Fruit fly (Drosophila melanogaster) whole organism, embryonic: ENCODE results near the gene Gbs-70E.

Source experiments
- ATbp ChIP-seq: fragments of 200-800 bp; sonication (Bioruptor generic); optimal IDR thresholded peaks from 2 replicates; lab custom pipeline; 2017; ENCODE audit warnings: missing biosample characterization, mild to moderate bottlenecking, missing genetic modification characterization, missing genetic modification reagents
- CG1024 ChIP-seq: fragments of 200-800 bp; sonication (Bioruptor generic); IDR thresholded peaks from 2 replicates; pipeline ENCODE4 v1.3.6; 2022; ENCODE audit warnings: missing biosample characterization, missing genetic modification characterization
- CG11093 ChIP-seq: fragments of 200-800 bp; sonication (Bioruptor generic); IDR thresholded peaks from 3 replicates; pipeline ENCODE4 v1.3.6; 2022; ENCODE audit warnings: missing biosample characterization, missing genetic modification characterization
- CG12155 ChIP-seq: fragments of 200-800 bp; sonication (Bioruptor generic); optimal IDR thresholded peaks from 3 replicates; lab custom pipeline; 2016; ENCODE audit warnings: missing biosample characterization, missing genetic modification characterization
- CG12236 ChIP-seq: fragments of 200-800 bp; sonication (Bioruptor generic); optimal IDR thresholded peaks from 2 replicates; lab custom pipeline; 2016; ENCODE audit warnings: missing biosample characterization, missing genetic modification characterization
- CG12391 ChIP-seq: fragments of 200-800 bp; sonication (Bioruptor generic); optimal IDR thresholded peaks from 3 replicates; lab custom pipeline; 2018; ENCODE audit warnings: missing biosample characterization, mild to moderate bottlenecking, missing genetic modification characterization, moderate library complexity
- CG13296 ChIP-seq: fragments of 200-800 bp; sonication (Bioruptor generic); optimal IDR thresholded peaks from 3 replicates; lab custom pipeline; 2018; ENCODE audit warnings: missing biosample characterization, mild to moderate bottlenecking, missing genetic modification characterization
- CG15269 ChIP-seq: fragments of 200-800 bp; sonication (Bioruptor generic); optimal IDR thresholded peaks from 2 replicates; lab custom pipeline; 2018; ENCODE audit warnings: missing biosample characterization, mild to moderate bottlenecking, missing genetic modification characterization, moderate library complexity
- CG17361 ChIP-seq: fragments of 200-800 bp; sonication (Bioruptor generic); IDR thresholded peaks from 3 replicates; pipeline ENCODE4 v1.3.6; 2022; ENCODE audit warnings: missing biosample characterization, missing genetic modification characterization
- CG18262 ChIP-seq: fragments of 200-800 bp; optimal IDR thresholded peaks from 3 replicates; lab custom pipeline; 2019; ENCODE audit warnings: missing biosample characterization, mild to moderate bottlenecking, missing genetic modification characterization, moderate library complexity
- CG31224 ChIP-seq: fragments of 200-800 bp; sonication (Bioruptor generic); IDR thresholded peaks from 2 replicates; pipeline ENCODE4 v1.3.6; 2022; ENCODE audit warnings: missing biosample characterization, missing genetic modification characterization
- CG31365 ChIP-seq: fragments of 200-800 bp; sonication (Bioruptor generic); optimal IDR thresholded peaks from 2 replicates; lab custom pipeline; 2018; ENCODE audit warnings: missing biosample characterization, mild to moderate bottlenecking, missing genetic modification characterization
- CG4360 ChIP-seq: fragments of 200-800 bp; sonication (Bioruptor generic); IDR thresholded peaks from 2 replicates; pipeline ENCODE4 v1.3.6; 2022; ENCODE audit warnings: missing biosample characterization, missing genetic modification characterization
- CG5953 ChIP-seq: fragments of 200-800 bp; sonication (Bioruptor generic); IDR thresholded peaks from 2 replicates; pipeline ENCODE4 v1.3.6; 2022; ENCODE audit warnings: missing biosample characterization, missing genetic modification characterization
- CG7271 ChIP-seq: fragments of 200-800 bp; sonication (Bioruptor generic); optimal IDR thresholded peaks from 2 replicates; lab custom pipeline; 2018; ENCODE audit warnings: missing biosample characterization, mild to moderate bottlenecking, missing genetic modification characterization, moderate library complexity
- CG7357 ChIP-seq: fragments of 200-800 bp; sonication (Bioruptor generic); IDR thresholded peaks from 3 replicates; pipeline ENCODE4 v1.3.6; 2022; ENCODE audit warnings: missing biosample characterization, missing genetic modification characterization
- CG7786 ChIP-seq: fragments of 200-800 bp; sonication (Bioruptor generic); optimal IDR thresholded peaks from 2 replicates; lab custom pipeline; 2016; ENCODE audit warnings: missing biosample characterization, missing genetic modification characterization
- CG7928 ChIP-seq: fragments of 200-800 bp; sonication (Bioruptor generic); optimal IDR thresholded peaks from 2 replicates; lab custom pipeline; 2017; ENCODE audit warnings: missing biosample characterization, mild to moderate bottlenecking, missing genetic modification characterization
- CG9876 ChIP-seq: fragments of 200-800 bp; sonication (Bioruptor generic); optimal IDR thresholded peaks from 2 replicates; lab custom pipeline; 2016; ENCODE audit warnings: missing biosample characterization, missing genetic modification characterization
- Camta ChIP-seq: fragments of 200-800 bp; sonication (Bioruptor generic); optimal IDR thresholded peaks from 2 replicates; lab custom pipeline; 2016; ENCODE audit warnings: missing biosample characterization, missing genetic modification characterization
- CoRest ChIP-seq: fragments of 200-800 bp; sonication (Bioruptor generic); optimal IDR thresholded peaks from 3 replicates; lab custom pipeline; 2018; ENCODE audit warnings: missing biosample characterization, mild to moderate bottlenecking, missing genetic modification characterization, moderate library complexity
- CrebB ChIP-seq: fragments of 200-800 bp; sonication (Bioruptor generic); optimal IDR thresholded peaks from 3 replicates; lab custom pipeline; 2018; ENCODE audit warnings: missing biosample characterization, mild to moderate bottlenecking, missing genetic modification characterization
- D19B ChIP-seq: fragments of 200-800 bp; sonication (Bioruptor generic); optimal IDR thresholded peaks from 2 replicates; lab custom pipeline; 2017; ENCODE audit warnings: missing biosample characterization, mild to moderate bottlenecking, missing genetic modification characterization
- Fer2 ChIP-seq: fragments of 200-800 bp; sonication (Bioruptor generic); optimal IDR thresholded peaks from 2 replicates; lab custom pipeline; 2018; ENCODE audit warnings: missing biosample characterization, mild to moderate bottlenecking, missing genetic modification characterization, moderate library complexity
- Gsc ChIP-seq: fragments of 200-800 bp; sonication (Bioruptor generic); IDR thresholded peaks from 2 replicates; pipeline ENCODE4 v1.3.6; 2022; ENCODE audit warnings: missing biosample characterization, missing genetic modification characterization
- Hey ChIP-seq: fragments of 200-800 bp; sonication (Bioruptor generic); optimal IDR thresholded peaks from 3 replicates; lab custom pipeline; 2018; ENCODE audit warnings: missing biosample characterization, mild to moderate bottlenecking, missing genetic modification characterization
- Lhr ChIP-seq: fragments of 200-800 bp; sonication (Bioruptor generic); optimal IDR thresholded peaks from 3 replicates; lab custom pipeline; 2017; ENCODE audit warnings: mild to moderate bottlenecking, missing biosample characterization, missing genetic modification reagents, missing genetic modification characterization
- Lim3 ChIP-seq: fragments of 200-800 bp; sonication (Bioruptor generic); IDR thresholded peaks from 2 replicates; pipeline ENCODE4 v1.3.6; 2022; ENCODE audit warnings: missing biosample characterization, missing genetic modification characterization
- Max ChIP-seq: fragments of 200-800 bp; sonication (Bioruptor generic); optimal IDR thresholded peaks from 2 replicates; lab custom pipeline; 2016; ENCODE audit warnings: missing biosample characterization, mild to moderate bottlenecking, missing genetic modification characterization
- Mes4 ChIP-seq: fragments of 200-800 bp; sonication (Bioruptor generic); optimal IDR thresholded peaks from 2 replicates; lab custom pipeline; 2016; ENCODE audit warnings: missing biosample characterization, missing genetic modification characterization
- NC2β ChIP-seq: fragments of 200-800 bp; sonication (Bioruptor generic); optimal IDR thresholded peaks from 2 replicates; lab custom pipeline; 2016; ENCODE audit warnings: missing biosample characterization, missing genetic modification characterization
- Tbp ChIP-seq: fragments of >200 bp; optimal IDR thresholded peaks from 2 replicates; lab custom pipeline; 2018; ENCODE audit warnings: missing biosample characterization, missing genetic modification characterization
- Usf ChIP-seq: fragments of 200-800 bp; sonication (Bioruptor generic); optimal IDR thresholded peaks from 2 replicates; lab custom pipeline; 2017; ENCODE audit warnings: missing genotype, missing biosample characterization, missing genetic modification characterization
- br ChIP-seq: fragments of >200 bp; optimal IDR thresholded peaks from 2 replicates; lab custom pipeline; 2017
- dati ChIP-seq: fragments of 200-800 bp; sonication (Bioruptor generic); IDR thresholded peaks from 2 replicates; pipeline ENCODE4 v1.3.6; 2022; ENCODE audit warnings: missing biosample characterization, missing genetic modification characterization
- dpn ChIP-seq, 2 experiments: fragments of 200-800 bp; sonication (Bioruptor generic); optimal IDR thresholded peaks; 3 replicates each; lab custom pipeline; 2016; ENCODE audit warnings: missing biosample characterization in 2 of 2, missing genetic modification characterization in 2 of 2
- gem ChIP-seq: fragments of 200-800 bp; sonication (Bioruptor generic); optimal IDR thresholded peaks from 2 replicates; lab custom pipeline; 2019; ENCODE audit warnings: missing biosample characterization, mild to moderate bottlenecking, missing genetic modification characterization, moderate library complexity
- jumu ChIP-seq: fragments of 200-800 bp; sonication (Bioruptor generic); optimal IDR thresholded peaks from 3 replicates; lab custom pipeline; 2016; ENCODE audit warnings: missing biosample characterization, missing genetic modification characterization
- ken ChIP-seq: fragments of 200-800 bp; sonication (Bioruptor generic); IDR thresholded peaks from 3 replicates; pipeline ENCODE4 v1.3.6; 2022; ENCODE audit warnings: missing biosample characterization, missing genetic modification characterization
- klu ChIP-seq: fragments of 200-800 bp; sonication (Bioruptor generic); IDR thresholded peaks from 2 replicates; pipeline ENCODE4 v1.3.6; 2022; ENCODE audit warnings: missing biosample characterization, missing genetic modification characterization
- kni ChIP-seq: fragments of 200-800 bp; sonication (Bioruptor generic); optimal IDR thresholded peaks from 3 replicates; lab custom pipeline; 2017; ENCODE audit warnings: mild to moderate bottlenecking, missing biosample characterization, missing genetic modification reagents, missing genetic modification characterization
- lola ChIP-seq, 3 experiments: fragments of >200 bp in 2 of 3; fragments of 200-800 bp in 1 of 3; sonication (Bioruptor generic) in 1 of 3; optimal IDR thresholded peaks; 2 replicates each; lab custom pipeline; 2017 to 2019; ENCODE audit warnings: missing biosample characterization in 3 of 3, missing genetic modification characterization in 3 of 3, mild to moderate bottlenecking in 1 of 3, moderate library complexity in 1 of 3
- mam ChIP-seq: fragments of 200-800 bp; sonication (Bioruptor generic); optimal IDR thresholded peaks from 3 replicates; lab custom pipeline; 2016; ENCODE audit warnings: missing biosample characterization, missing genetic modification characterization
- mld ChIP-seq: fragments of 200-800 bp; sonication (Bioruptor generic); IDR thresholded peaks from 3 replicates; pipeline ENCODE4 v1.3.6; 2022; ENCODE audit warnings: missing biosample characterization, missing genetic modification characterization; ENCODE audit not compliant: partially characterized antibody
- oc ChIP-seq: fragments of 200-800 bp; sonication (Bioruptor generic); optimal IDR thresholded peaks from 2 replicates; lab custom pipeline; 2018; ENCODE audit warnings: missing biosample characterization, mild to moderate bottlenecking, missing genetic modification characterization, moderate library complexity
- onecut ChIP-seq: fragments of 200-800 bp; sonication (Bioruptor generic); IDR thresholded peaks from 2 replicates; pipeline ENCODE4 v1.3.6; 2022; ENCODE audit warnings: missing biosample characterization, missing genetic modification characterization
- otp ChIP-seq: fragments of 200-800 bp; sonication (Bioruptor generic); IDR thresholded peaks from 3 replicates; pipeline ENCODE4, ENCODE4 v1.3.6; 2022; ENCODE audit warnings: missing biosample characterization, missing genetic modification characterization
- sc ChIP-seq, 3 experiments: fragments of >200 bp in 2 of 3; fragments of 200-800 bp in 1 of 3; sonication (Bioruptor generic) in 1 of 3; optimal IDR thresholded peaks; 2 replicates in 2 of 3; 3 replicates in 1 of 3; lab custom pipeline; 2017; ENCODE audit warnings: mild to moderate bottlenecking in 1 of 3, missing biosample characterization in 1 of 3, missing genetic modification characterization in 1 of 3, missing genetic modification reagents in 1 of 3
- tna ChIP-seq: fragments of 200-800 bp; sonication (Bioruptor generic); IDR thresholded peaks from 2 replicates; pipeline ENCODE4 v1.3.6; 2022; ENCODE audit warnings: missing biosample characterization, missing genetic modification characterization; ENCODE audit not compliant: partially characterized antibody
- yki ChIP-seq: fragments of >200 bp; optimal IDR thresholded peaks from 3 replicates; lab custom pipeline; 2018

The Gbs-70E gene

DNA sequence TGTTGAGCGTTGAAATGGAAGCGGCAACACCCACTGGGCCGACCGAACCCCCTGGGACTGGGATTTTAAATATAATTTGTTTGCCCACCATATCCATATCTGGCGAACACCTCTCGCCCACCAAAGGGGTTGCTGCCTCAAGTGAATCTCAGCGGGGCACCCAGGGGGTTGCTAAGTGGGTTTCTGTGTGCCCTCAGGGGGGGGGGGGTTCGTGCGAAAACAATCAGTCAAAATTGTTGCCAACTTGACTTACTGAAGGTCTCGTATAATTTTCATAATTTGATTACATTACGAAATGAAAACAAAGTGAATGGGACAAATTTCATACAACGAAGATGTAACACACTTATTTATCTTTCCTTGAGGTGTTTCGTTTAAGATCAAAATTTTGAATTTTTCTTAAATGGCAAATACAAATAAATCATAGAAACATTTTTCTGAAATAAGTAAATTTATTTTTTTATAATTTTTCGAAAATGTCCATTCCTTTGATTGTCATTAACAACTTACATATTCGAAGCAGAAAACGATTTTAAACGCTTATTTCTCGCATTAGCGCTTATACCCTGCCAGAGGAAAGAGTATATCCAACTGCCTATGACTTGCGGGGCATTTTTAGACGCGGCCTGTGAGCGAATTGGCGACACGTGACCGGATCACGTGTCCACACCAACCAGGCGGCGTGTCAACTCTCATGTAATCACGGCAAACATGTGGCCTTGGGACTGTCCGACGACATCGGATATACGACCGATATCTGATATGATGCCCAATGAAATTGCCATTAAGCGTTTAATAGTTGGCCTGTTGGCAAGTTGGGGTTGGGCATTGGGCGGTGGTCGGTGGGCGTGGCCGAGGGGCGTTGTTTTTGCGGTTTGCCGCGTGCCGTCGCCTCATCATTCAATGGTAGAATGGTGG, 19.1 kb upstream of the Gbs-70E start:
- TF ChIP-seq dpn (GFP tag; optimal IDR thresholded peaks at IDR 0.05; lab: Kevin White, UChicago), result no peak
- no peak for TF ChIP-seq Gsc (GFP tag; lab: Robert Waterston, UW)
- TF ChIP-seq mld (GFP tag; lab: Robert Waterston, UW), result no peak
- peak; percentile 6 for TF ChIP-seq ATbp
- no peak for TF ChIP-seq CG4360 (GFP tag; lab: Robert Waterston, UW)
- no peak for TF ChIP-seq onecut (GFP tag; lab: Robert Waterston, UW)
- no peak for TF ChIP-seq ken (GFP tag; lab: Robert Waterston, UW)
- TF ChIP-seq Usf (GFP tag; lab: Kevin White, UChicago), result no peak
- TF ChIP-seq CG11093 (GFP tag; lab: Robert Waterston, UW), result no peak
- no peak for TF ChIP-seq CG9876
- TF ChIP-seq D19B, result no peak
- no peak for TF ChIP-seq klu (GFP tag; lab: Robert Waterston, UW)
- no peak for TF ChIP-seq CoRest
- no peak for TF ChIP-seq dati (GFP tag; lab: Robert Waterston, UW)
- no peak for TF ChIP-seq Lim3 (GFP tag; lab: Robert Waterston, UW)
- TF ChIP-seq NC2β (GFP tag; lab: Kevin White, UChicago), result no peak
- no peak for TF ChIP-seq kni (GFP tag; lab: Kevin White, UChicago)
- no peak for TF ChIP-seq CG15269 (tag; lab: Kevin White, UChicago)
- no peak for TF ChIP-seq CG13296
- TF ChIP-seq Hey, result peak; percentile 97
- no peak for TF ChIP-seq Lhr (GFP tag; lab: Kevin White, UChicago)
- no peak for TF ChIP-seq CG31224
- no peak for TF ChIP-seq lola (GFP tag; optimal IDR thresholded peaks at IDR 0.05; lab: Kevin White, UChicago)
- TF ChIP-seq oc (tag; lab: Kevin White, UChicago), result peak; percentile 7
- no peak for TF ChIP-seq CG7928 (GFP tag; lab: Kevin White, UChicago)
- TF ChIP-seq CG31365 (tag; lab: Kevin White, UChicago), result no peak
- TF ChIP-seq CG5953 (GFP tag; lab: Robert Waterston, UW), result no peak
- TF ChIP-seq Fer2 (tag; lab: Kevin White, UChicago), result no peak
- TF ChIP-seq Camta (GFP tag; lab: Kevin White, UChicago), result no peak
- TF ChIP-seq otp (GFP tag; lab: Robert Waterston, UW), result no peak
- no peak for TF ChIP-seq CG12391 (tag; lab: Kevin White, UChicago)
- no peak for TF ChIP-seq Max
- TF ChIP-seq sc (optimal IDR thresholded peaks at IDR 0.05; lab: Kevin White, UChicago), result no peak
- no peak for TF ChIP-seq sc (GFP tag; optimal IDR thresholded peaks at IDR 0.05; lab: Kevin White, UChicago)
- TF ChIP-seq CrebB (tag; lab: Kevin White, UChicago), result no peak
- no peak for TF ChIP-seq CG7786 (GFP tag; lab: Kevin White, UChicago)
- TF ChIP-seq CG1024 (GFP tag; lab: Robert Waterston, UW), result no peak
- no peak for TF ChIP-seq yki (lab: Kevin White, UChicago)
- TF ChIP-seq Tbp (GFP tag; lab: Kevin White, UChicago), result no peak
- TF ChIP-seq CG18262 (tag; lab: Kevin White, UChicago), result peak; percentile 13
- no peak for TF ChIP-seq Mes4 (GFP tag; lab: Kevin White, UChicago)
- peak; percentile 38; the same call in 1 of the 3 replicates for TF ChIP-seq CG17361 (GFP tag; lab: Robert Waterston, UW)
- no peak for TF ChIP-seq CG7357 (GFP tag; lab: Robert Waterston, UW)
- TF ChIP-seq gem, result peak; percentile 26
- no peak for TF ChIP-seq CG12155 (GFP tag; lab: Kevin White, UChicago)
- TF ChIP-seq mam (GFP tag; lab: Kevin White, UChicago), result no peak
- no peak for TF ChIP-seq jumu (GFP tag; lab: Kevin White, UChicago)
- no peak for TF ChIP-seq CG7271
- TF ChIP-seq br (lab: Kevin White, UChicago), result no peak
- TF ChIP-seq CG12236 (GFP tag; lab: Kevin White, UChicago), result no peak
- no peak for TF ChIP-seq tna
